Fruit fly (Drosophila melanogaster): ENCODE results near the gene Aduk.

The Aduk gene

dm6 chr3R:9339176-9340075, 4.9 kb upstream of the Aduk start (continued):
- TF ChIP-seq cwo (GFP tag; optimal IDR thresholded peaks at IDR 0.05): peak; percentile 36
- TF ChIP-seq CG12104 (GFP tag; optimal IDR thresholded peaks at IDR 0.05): peak; percentile 43
- TF ChIP-seq sc (optimal IDR thresholded peaks at IDR 0.05): no peak
- TF ChIP-seq sc (GFP tag; optimal IDR thresholded peaks at IDR 0.05): peak; percentile 55
- no peak for TF ChIP-seq CG2129 (GFP tag; IDR thresholded peaks at IDR 0.05; ENCODE audit: partially characterized antibody)
- no peak for TF ChIP-seq Scr (GFP tag; IDR thresholded peaks at IDR 0.05; ENCODE audit: partially characterized antibody)
- no peak for TF ChIP-seq Rfx (GFP tag; IDR thresholded peaks at IDR 0.05)
- TF ChIP-seq HLHmδ (GFP tag; optimal IDR thresholded peaks at IDR 0.05): peak; percentile 35
- TF ChIP-seq vvl (GFP tag; IDR thresholded peaks at IDR 0.05): peak; percentile 79
- no peak for TF ChIP-seq CHES-1-like (GFP tag; optimal IDR thresholded peaks at IDR 0.05)
- 0 out of 3 replicates have a peak, but pooled peaks have one; percentile 35 for TF ChIP-seq gce (GFP tag; IDR thresholded peaks at IDR 0.05)
- 0 out of 2 replicates have a peak, but pooled peaks have one; percentile 16 for TF ChIP-seq CG14667 (GFP tag; IDR thresholded peaks at IDR 0.05)
- no peak for TF ChIP-seq croc (GFP tag; conservative IDR thresholded peaks at IDR 0.05)
- no peak for TF ChIP-seq CG6791 (GFP tag; IDR thresholded peaks at IDR 0.05; ENCODE audit: partially characterized antibody)
- peak; percentile 60 for TF ChIP-seq org-1 (GFP tag; optimal IDR thresholded peaks at IDR 0.05)
- TF ChIP-seq Spps (tag; optimal IDR thresholded peaks at IDR 0.05): peak; percentile 76
- TF ChIP-seq CG16863 (GFP tag; optimal IDR thresholded peaks at IDR 0.05): peak; percentile 58
- TF ChIP-seq CG13123 (GFP tag; optimal IDR thresholded peaks at IDR 0.05): no peak
- TF ChIP-seq Med (GFP tag): peak; percentile 83
- TF ChIP-seq CG12299 (tag; optimal IDR thresholded peaks at IDR 0.05): peak; percentile 13
- peak; percentile 36 for TF ChIP-seq CG8281 (tag; optimal IDR thresholded peaks at IDR 0.05)
- TF ChIP-seq CG12071 (GFP tag; optimal IDR thresholded peaks at IDR 0.05): no peak
- TF ChIP-seq Gsc (GFP tag; IDR thresholded peaks at IDR 0.05): no peak
- TF ChIP-seq tgo (GFP tag; IDR thresholded peaks at IDR 0.05): peak; percentile 36; the same call in 2 of the 3 replicates
- TF ChIP-seq dimm (GFP tag; IDR thresholded peaks at IDR 0.05): no peak; the same call in 1 of the 2 replicates
- no peak for TF ChIP-seq Mrtf (GFP tag; IDR thresholded peaks at IDR 0.05)
- no peak for TF ChIP-seq TFAM (GFP tag; optimal IDR thresholded peaks at IDR 0.05)
- peak; percentile 86 for TF ChIP-seq CG2712 (tag; optimal IDR thresholded peaks at IDR 0.05)
- peak; percentile 44 for TF ChIP-seq CG16815 (GFP tag; optimal IDR thresholded peaks at IDR 0.05)
- TF ChIP-seq CG12391 (tag; optimal IDR thresholded peaks at IDR 0.05): peak; percentile 83
- TF ChIP-seq zfh2 (GFP tag; optimal IDR thresholded peaks at IDR 0.05): no peak
- peak in 1 of 2 experiments; percentile 50 for TF ChIP-seq Hr78 (GFP tag; optimal IDR thresholded peaks at IDR 0.05)
- no peak for TF ChIP-seq MTF-1 (GFP tag; optimal IDR thresholded peaks at IDR 0.05; ENCODE audit: borderline replicate concordance)
- TF ChIP-seq Nf-YA (GFP tag; IDR thresholded peaks at IDR 0.05): no peak
- no peak for TF ChIP-seq Opbp (GFP tag; IDR thresholded peaks at IDR 0.05; ENCODE audit: partially characterized antibody)
- TF ChIP-seq CG4820 (GFP tag; optimal IDR thresholded peaks at IDR 0.05): peak; percentile 16
- TF ChIP-seq ranshi (GFP tag; IDR thresholded peaks at IDR 0.05): peak; percentile 47; the same call in 1 of the 2 replicates
- no peak for TF ChIP-seq CG10959 (GFP tag; IDR thresholded peaks at IDR 0.05)
- TF ChIP-seq CG6272 (GFP tag; IDR thresholded peaks at IDR 0.05): no peak
- TF ChIP-seq ftz-f1 (GFP tag; optimal IDR thresholded peaks at IDR 0.05): peak; percentile 47
- TF ChIP-seq tio (GFP tag; optimal IDR thresholded peaks at IDR 0.05): peak; percentile 57
- TF ChIP-seq C15 (GFP tag; IDR thresholded peaks at IDR 0.05): no peak
- peak; percentile 52 to 82 for TF ChIP-seq bsh (GFP tag; optimal IDR thresholded peaks at IDR 0.05)
- no peak for TF ChIP-seq CG3065 (GFP tag; optimal IDR thresholded peaks at IDR 0.05)
- no peak for TF ChIP-seq CG11247 (GFP tag; IDR thresholded peaks at IDR 0.05)
- TF ChIP-seq Ets65A (GFP tag): no peak
- TF ChIP-seq CG12769 (tag; optimal IDR thresholded peaks at IDR 0.05): peak; percentile 2
- no peak for TF ChIP-seq CG16813 (GFP tag; IDR thresholded peaks at IDR 0.05; ENCODE audit: partially characterized antibody)
- no peak for TF ChIP-seq al (GFP tag; IDR thresholded peaks at IDR 0.05)

Measured in whole organism, embryonic.